Worm (Caenorhabditis elegans) whole organism, young adult: ENCODE data around the gene tbb-1.
A peak's percentile ranks its signal among the peaks of the same experiment; 100 is the strongest.

Experiments used
- B0035.1 ChIP-seq: sonication (generic microtip); optimal IDR thresholded peaks from 2 replicates; lab custom pipeline; 2016; ENCODE audit warnings: missing genetic modification characterization, mild to moderate bottlenecking, missing compliant biosample characterization, missing genotype, missing genetic modification reagents
- B0336.3 ChIP-seq: fragments of 200-800 bp; sonication (Bioruptor generic); IDR thresholded peaks from 2 replicates; pipeline ENCODE4 v1.3.6; 2022; ENCODE audit warnings: missing genetic modification characterization, missing compliant biosample characterization
- F22D6.2 ChIP-seq: sonication (generic microtip); optimal IDR thresholded peaks from 2 replicates; lab custom pipeline; 2016; ENCODE audit warnings: mild to moderate bottlenecking, missing genetic modification characterization, missing compliant biosample characterization
- F23B12.7 ChIP-seq: sonication (generic microtip); optimal IDR thresholded peaks from 2 replicates; lab custom pipeline; 2017; ENCODE audit warnings: missing genetic modification characterization, mild to moderate bottlenecking, missing compliant biosample characterization, antibody characterized with exemption, moderate library complexity; ENCODE audit not compliant: insufficient read depth
- F37B4.10 ChIP-seq: fragments of 200-800 bp; sonication (Bioruptor generic); IDR thresholded peaks from 2 replicates; pipeline ENCODE4 v1.3.6; 2022; ENCODE audit warnings: missing genetic modification characterization, missing compliant biosample characterization
- F39B2.1 ChIP-seq: fragments of 200-800 bp; sonication (Bioruptor generic); IDR thresholded peaks from 2 replicates; pipeline ENCODE4 v1.3.6; 2022; ENCODE audit warnings: missing genetic modification reagents, missing genetic modification characterization, missing compliant biosample characterization
- F49E8.2 ChIP-seq: sonication (generic microtip); optimal IDR thresholded peaks from 3 replicates; lab custom pipeline; 2017; ENCODE audit warnings: missing genetic modification characterization, mild to moderate bottlenecking, missing compliant biosample characterization, antibody characterized with exemption, moderate library complexity; ENCODE audit not compliant: insufficient read depth
- F52B5.7 ChIP-seq: sonication (generic microtip); optimal IDR thresholded peaks from 2 replicates; lab custom pipeline; 2016; ENCODE audit warnings: mild to moderate bottlenecking, missing genetic modification characterization, missing compliant biosample characterization
- K11D2.4 ChIP-seq: fragments of 200-800 bp; sonication (Bioruptor generic); IDR thresholded peaks from 2 replicates; pipeline ENCODE4 v1.3.6; 2022; ENCODE audit warnings: missing genetic modification reagents, missing genetic modification characterization, missing compliant biosample characterization
- Y53F4B.3 ChIP-seq: fragments of 200-800 bp; sonication (Bioruptor generic); IDR thresholded peaks from 2 replicates; pipeline ENCODE4 v1.3.6; 2022; ENCODE audit warnings: missing genetic modification reagents, missing genetic modification characterization, missing compliant biosample characterization
- Y53G8AR.9 ChIP-seq: fragments of 200-800 bp; sonication (Bioruptor generic); conservative IDR thresholded peaks from 2 replicates; pipeline ENCODE4 v1.3.6; 2022; ENCODE audit warnings: missing genetic modification reagents, missing genetic modification characterization, missing compliant biosample characterization
- Y79H2A.3 ChIP-seq: fragments of 200-800 bp; sonication (Bioruptor generic); conservative IDR thresholded peaks from 2 replicates; pipeline ENCODE4 v1.3.6; 2022; ENCODE audit warnings: missing genetic modification reagents, missing genetic modification characterization, missing compliant biosample characterization
- atf-7 ChIP-seq: sonication (generic microtip); optimal IDR thresholded peaks from 2 replicates; lab custom pipeline; 2017; ENCODE audit warnings: mild to moderate bottlenecking, missing genetic modification characterization, missing compliant biosample characterization
- attf-5 ChIP-seq: fragments of 200-800 bp; sonication (Bioruptor generic); optimal IDR thresholded peaks from 2 replicates; lab custom pipeline; 2018; ENCODE audit warnings: mild to moderate bottlenecking, missing genetic modification characterization, missing compliant biosample characterization
- attf-6 ChIP-seq: fragments of 200-800 bp; sonication (Bioruptor generic); IDR thresholded peaks from 2 replicates; pipeline ENCODE4 v1.3.6; 2022; ENCODE audit warnings: missing genetic modification reagents, missing genetic modification characterization, missing compliant biosample characterization
- bed-1 ChIP-seq: fragments of 200-800 bp; sonication (Bioruptor generic); IDR thresholded peaks from 2 replicates; pipeline ENCODE4 v1.3.6; 2022; ENCODE audit warnings: missing genetic modification reagents, missing genetic modification characterization, missing compliant biosample characterization
- cebp-1 ChIP-seq, 2 experiments: fragments of 200-800 bp in 1 of 2; sonication (Bioruptor generic) in 1 of 2; sonication (generic microtip) in 1 of 2; IDR thresholded peaks in 1 of 2; optimal IDR thresholded peaks in 1 of 2; 2 replicates each; pipeline versions ENCODE4 v1.3.6 to Lab custom; 2017 to 2022; ENCODE audit warnings: missing compliant biosample characterization in 2 of 2, missing genetic modification characterization in 2 of 2, mild to moderate bottlenecking in 1 of 2, missing genetic modification reagents in 1 of 2, moderate library complexity in 1 of 2
- cebp-2 ChIP-seq: fragments of 200-800 bp; sonication (Bioruptor generic); IDR thresholded peaks from 2 replicates; pipeline ENCODE4 v1.3.6; 2022; ENCODE audit warnings: missing genetic modification characterization, missing compliant biosample characterization
- ceh-27 ChIP-seq: fragments of 200-800 bp; sonication (Bioruptor generic); optimal IDR thresholded peaks from 2 replicates; lab custom pipeline; 2018; ENCODE audit warnings: mild to moderate bottlenecking, missing genetic modification characterization, moderate library complexity, missing compliant biosample characterization
- dpl-1 ChIP-seq: fragments of 150-350 bp; optimal IDR thresholded peaks from 2 replicates; lab custom pipeline; 2014; ENCODE audit warnings: missing biosample characterization, missing genetic modification reagents, missing genetic modification characterization
- egl-44 ChIP-seq: fragments of 200-800 bp; sonication (Bioruptor generic); IDR thresholded peaks from 2 replicates; pipeline ENCODE4 v1.3.6; 2022; ENCODE audit warnings: missing genetic modification reagents, missing genetic modification characterization, missing compliant biosample characterization
- ekl-4 ChIP-seq: fragments of 200-800 bp; sonication (Bioruptor generic); IDR thresholded peaks from 2 replicates; pipeline ENCODE4 v1.3.6; 2022; ENCODE audit warnings: missing genetic modification reagents, missing genetic modification characterization, missing compliant biosample characterization
- hmg-1.2 ChIP-seq: fragments of 200-800 bp; sonication (Bioruptor generic); IDR thresholded peaks from 2 replicates; pipeline ENCODE4 v1.3.6; 2022; ENCODE audit warnings: missing genetic modification reagents, missing genetic modification characterization, missing compliant biosample characterization
- lag-1 ChIP-seq: fragments of 200-800 bp; sonication (Bioruptor generic); IDR thresholded peaks from 2 replicates; pipeline ENCODE4 v1.3.6; 2022; ENCODE audit warnings: missing genetic modification reagents, missing genetic modification characterization, missing compliant biosample characterization
- let-607 ChIP-seq, 2 experiments: fragments of 200-800 bp in 1 of 2; sonication (Bioruptor generic) in 1 of 2; sonication (generic microtip) in 1 of 2; optimal IDR thresholded peaks; 2 replicates each; lab custom pipeline; 2016 to 2018; ENCODE audit warnings: mild to moderate bottlenecking in 2 of 2, missing compliant biosample characterization in 2 of 2, missing genetic modification characterization in 2 of 2, moderate library complexity in 2 of 2, missing genotype in 1 of 2
- lin-40 ChIP-seq: sonication (generic microtip); optimal IDR thresholded peaks from 2 replicates; lab custom pipeline; 2016; ENCODE audit warnings: missing genetic modification characterization, mild to moderate bottlenecking, missing compliant biosample characterization, missing genotype, missing genetic modification reagents
- lin-54 ChIP-seq: fragments of 200-800 bp; sonication (Bioruptor generic); optimal IDR thresholded peaks from 2 replicates; lab custom pipeline; 2018; ENCODE audit warnings: mild to moderate bottlenecking, missing genetic modification characterization, missing compliant biosample characterization
- lir-1 ChIP-seq: fragments of 200-800 bp; sonication (Bioruptor generic); conservative IDR thresholded peaks from 2 replicates; pipeline ENCODE4 v1.3.6; 2022; ENCODE audit warnings: missing genetic modification reagents, missing genetic modification characterization, missing compliant biosample characterization
- lsl-1 ChIP-seq: fragments of 200-800 bp; sonication (Bioruptor generic); optimal IDR thresholded peaks from 2 replicates; lab custom pipeline; 2018; ENCODE audit warnings: mild to moderate bottlenecking, missing genetic modification characterization, moderate library complexity, missing compliant biosample characterization
- madf-8 ChIP-seq: fragments of 200-800 bp; sonication (Bioruptor generic); conservative IDR thresholded peaks from 2 replicates; pipeline ENCODE4 v1.3.6; 2022; ENCODE audit warnings: missing genetic modification reagents, missing genetic modification characterization, missing compliant biosample characterization
- mel-28 ChIP-seq: sonication (generic microtip); optimal IDR thresholded peaks from 2 replicates; lab custom pipeline; 2016; ENCODE audit warnings: borderline replicate concordance, mild to moderate bottlenecking, missing genetic modification characterization, missing compliant biosample characterization
- mxl-1 ChIP-seq: sonication (generic microtip); optimal IDR thresholded peaks from 2 replicates; lab custom pipeline; 2016; ENCODE audit warnings: missing genetic modification characterization, missing compliant biosample characterization
- nhr-27 ChIP-seq: fragments of 200-800 bp; sonication (Bioruptor generic); optimal IDR thresholded peaks from 2 replicates; lab custom pipeline; 2018; ENCODE audit warnings: mild to moderate bottlenecking, missing genetic modification characterization, moderate library complexity, missing compliant biosample characterization
- nhr-80 ChIP-seq: sonication (generic microtip); optimal IDR thresholded peaks from 2 replicates; lab custom pipeline; 2016; ENCODE audit warnings: missing genetic modification characterization, missing compliant biosample characterization
- pbrm-1 ChIP-seq: fragments of 200-800 bp; sonication (Bioruptor generic); IDR thresholded peaks from 2 replicates; pipeline ENCODE4 v1.3.6; 2022; ENCODE audit warnings: missing genetic modification reagents, missing genetic modification characterization, missing compliant biosample characterization
- repo-1 ChIP-seq: sonication (generic microtip); optimal IDR thresholded peaks from 2 replicates; lab custom pipeline; 2017; ENCODE audit warnings: mild to moderate bottlenecking, missing genetic modification characterization, missing compliant biosample characterization
- snpc-1.3 ChIP-seq: sonication (generic microtip); optimal IDR thresholded peaks from 2 replicates; lab custom pipeline; 2017; ENCODE audit warnings: missing genetic modification characterization, mild to moderate bottlenecking, missing compliant biosample characterization, antibody characterized with exemption, moderate library complexity, missing genotype, missing genetic modification reagents; ENCODE audit not compliant: insufficient read depth
- snpc-4 ChIP-seq, 5 experiments: fragments of 150-350 bp in 1 of 5; sonication (generic microtip) in 4 of 5; optimal IDR thresholded peaks; 2 replicates each; lab custom pipeline; 2014 to 2018; ENCODE audit warnings: missing genetic modification characterization in 5 of 5, missing biosample characterization in 3 of 5, antibody characterized with exemption in 2 of 5, mild to moderate bottlenecking in 2 of 5, missing compliant biosample characterization in 2 of 5, missing genotype in 2 of 5, moderate library complexity in 2 of 5, missing genetic modification reagents in 1 of 5
- sptf-2 ChIP-seq: fragments of 200-800 bp; sonication (Bioruptor generic); optimal IDR thresholded peaks from 2 replicates; lab custom pipeline; 2018; ENCODE audit warnings: mild to moderate bottlenecking, missing genetic modification characterization, missing compliant biosample characterization
- tbp1 ChIP-seq: fragments of 200-800 bp; sonication (Bioruptor generic); optimal IDR thresholded peaks from 2 replicates; lab custom pipeline; 2018; ENCODE audit warnings: mild to moderate bottlenecking, missing genetic modification characterization, missing compliant biosample characterization
- zfh-2 ChIP-seq: fragments of 200-800 bp; sonication (Bioruptor generic); conservative IDR thresholded peaks from 2 replicates; pipeline ENCODE4 v1.3.6; 2022; ENCODE audit warnings: missing genetic modification reagents, missing genetic modification characterization, missing compliant biosample characterization
- zim-3 ChIP-seq: sonication (generic microtip); optimal IDR thresholded peaks from 2 replicates; lab custom pipeline; 2017; ENCODE audit warnings: mild to moderate bottlenecking, missing genetic modification characterization, moderate library complexity, missing compliant biosample characterization
- ztf-18 ChIP-seq: sonication (generic microtip); optimal IDR thresholded peaks from 2 replicates; lab custom pipeline; 2016; ENCODE audit warnings: missing genotype, mild to moderate bottlenecking, missing genetic modification characterization, missing compliant biosample characterization
- ztf-25 ChIP-seq: fragments of 200-800 bp; sonication (Bioruptor generic); IDR thresholded peaks from 2 replicates; pipeline ENCODE4 v1.3.6; 2022; ENCODE audit warnings: missing genetic modification reagents, missing genetic modification characterization, missing compliant biosample characterization
- ztf-3 ChIP-seq: fragments of 200-800 bp; sonication (Bioruptor generic); optimal IDR thresholded peaks from 2 replicates; lab custom pipeline; 2018; ENCODE audit warnings: mild to moderate bottlenecking, missing genetic modification characterization, missing compliant biosample characterization

Gene tbb-1

ce11 chrIII:10719057-10719456 lies 23.2 kb downstream of the tbb-1 start (continued):
- TF ChIP-seq lag-1 (GFP tag; lab: Robert Waterston, UW): no peak
- no peak for TF ChIP-seq attf-6
- no peak for TF ChIP-seq attf-5 (GFP tag; lab: Kevin White, UChicago)
- TF ChIP-seq hmg-1.2 (GFP tag; lab: Robert Waterston, UW): no peak
- 0 out of 2 replicates have a peak, but pooled peaks have one; percentile 66 for TF ChIP-seq cebp-2 (GFP tag; lab: Robert Waterston, UW)
- TF ChIP-seq F39B2.1 (GFP tag; lab: Robert Waterston, UW): no peak
- TF ChIP-seq K11D2.4 (GFP tag; lab: Robert Waterston, UW): no peak
- no peak for TF ChIP-seq mel-28 (tag; lab: Kevin White, UChicago)
- TF ChIP-seq B0035.1 (tag; lab: Kevin White, UChicago): no peak
- TF ChIP-seq F37B4.10: no peak
- TF ChIP-seq egl-44 (GFP tag; lab: Robert Waterston, UW): no peak
- no peak for TF ChIP-seq dpl-1 (GFP tag; lab: Kevin White, UChicago)
- no peak for TF ChIP-seq repo-1 (tag; lab: Kevin White, UChicago)
- no peak for TF ChIP-seq ztf-18
- TF ChIP-seq F49E8.2 (tag; lab: Kevin White, UChicago): no peak
- TF ChIP-seq snpc-4 (GFP tag; optimal IDR thresholded peaks at IDR 0.05; lab: Kevin White, UChicago): no peak
- no peak for TF ChIP-seq snpc-4 (tag; optimal IDR thresholded peaks at IDR 0.05; lab: Kevin White, UChicago)
- no peak for TF ChIP-seq mxl-1
- peak; percentile 11 for TF ChIP-seq lin-40 (tag; lab: Kevin White, UChicago)
- no peak for TF ChIP-seq Y53F4B.3 (GFP tag; lab: Robert Waterston, UW)
- no peak for TF ChIP-seq ztf-3 (GFP tag; lab: Kevin White, UChicago)
- 0 out of 2 replicates have a peak, but pooled peaks have one; percentile 22 for TF ChIP-seq ekl-4 (GFP tag; lab: Robert Waterston, UW)
- TF ChIP-seq nhr-27: no peak
- no peak for TF ChIP-seq madf-8
- TF ChIP-seq lir-1 (GFP tag; lab: Robert Waterston, UW): no peak
- no peak for TF ChIP-seq F52B5.7 (tag; lab: Kevin White, UChicago)
- no peak for TF ChIP-seq lsl-1
- TF ChIP-seq sptf-2 (GFP tag; lab: Kevin White, UChicago): no peak
- TF ChIP-seq zfh-2 (GFP tag; lab: Robert Waterston, UW): 0 out of 2 replicates have a peak, but pooled peaks have one; percentile 40
- no peak for TF ChIP-seq zim-3 (tag; lab: Kevin White, UChicago)
- TF ChIP-seq B0336.3 (GFP tag; lab: Robert Waterston, UW): no peak
- TF ChIP-seq snpc-1.3: no peak
- no peak for TF ChIP-seq bed-1

- TF ChIP-seq Y79H2A.3 (GFP tag; lab: Robert Waterston, UW) (no peak), snpc-1.3 (no peak), let-607 (tag; optimal IDR thresholded peaks at IDR 0.05; lab: Kevin White, UChicago) (peak in 1 of 2 experiments; percentile 14), ztf-25 (GFP tag; lab: Robert Waterston, UW) (no peak), atf-7 (no peak)
These were observed 24.2 kb downstream of the tbb-1 start for ce11 chrIII:10718078-10718477.

- TF ChIP-seq pbrm-1 (GFP tag; lab: Robert Waterston, UW): 0 out of 2 replicates have a peak, but pooled peaks have one; percentile 7
- TF ChIP-seq ceh-27 (GFP tag; lab: Kevin White, UChicago): peak; percentile 32
- peak; percentile 24 for TF ChIP-seq lin-54 (GFP tag; lab: Kevin White, UChicago)
- peak; percentile 2 for TF ChIP-seq F23B12.7 (tag; lab: Kevin White, UChicago)
- peak; percentile 56 for TF ChIP-seq B0035.1 (tag; lab: Kevin White, UChicago)
- peak; percentile 46 for TF ChIP-seq attf-5 (GFP tag; lab: Kevin White, UChicago)
- peak; percentile 65 for TF ChIP-seq F22D6.2 (tag; lab: Kevin White, UChicago)
- peak; percentile 89 for TF ChIP-seq nhr-80 (tag; lab: Kevin White, UChicago)
- TF ChIP-seq tbp1: peak; percentile 43
- TF ChIP-seq let-607 (tag; optimal IDR thresholded peaks at IDR 0.05; lab: Kevin White, UChicago): peak in 1 of 2 experiments; percentile 6
- TF ChIP-seq lsl-1: no peak
- TF ChIP-seq Y53G8AR.9: no peak
- no peak for TF ChIP-seq cebp-1 (GFP tag; IDR thresholded peaks at IDR 0.05; lab: Robert Waterston, UW)
- TF ChIP-seq cebp-1 (tag; optimal IDR thresholded peaks at IDR 0.05; lab: Kevin White, UChicago): peak; percentile 63
These were observed 24.8 kb downstream of the tbb-1 start for ce11 chrIII:10717479-10717878.
